Worm (Caenorhabditis elegans): Measurements from ENCODE around the gene ttc-17.

DNA sequence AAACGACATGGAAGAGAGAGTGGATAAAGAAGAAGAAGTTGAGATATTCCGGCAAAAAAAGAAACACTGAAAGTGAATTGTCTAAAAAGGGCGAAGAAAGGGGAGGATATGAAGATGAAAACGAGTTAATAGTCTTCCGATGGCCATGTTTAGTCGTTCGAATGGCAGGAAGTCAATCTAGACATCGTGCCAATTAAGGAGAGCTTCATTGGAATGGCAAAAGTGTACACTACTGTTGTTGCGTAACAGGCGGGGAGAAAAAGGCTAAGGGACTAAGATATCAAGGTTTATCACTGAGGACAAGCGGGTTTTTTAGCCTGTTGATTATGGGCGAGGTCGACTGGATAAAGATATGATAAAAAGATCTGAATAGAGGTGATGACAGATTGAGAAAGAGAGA, 10.7 kb upstream of the ttc-17 start:
- TF ChIP-seq efl-1 (optimal IDR thresholded peaks at IDR 0.05) = no peak
- no peak for TF ChIP-seq efl-1 (GFP tag; optimal IDR thresholded peaks at IDR 0.05 in 1 of 2)
- TF ChIP-seq mdl-1 (tag; optimal IDR thresholded peaks at IDR 0.05) = no peak
- TF ChIP-seq lin-39 (tag; optimal IDR thresholded peaks at IDR 0.05) = no peak

All from whole organism, L1 larva.